Fruit fly (Drosophila melanogaster): ENCODE data around the gene Pdf.

The Pdf gene

DNA sequence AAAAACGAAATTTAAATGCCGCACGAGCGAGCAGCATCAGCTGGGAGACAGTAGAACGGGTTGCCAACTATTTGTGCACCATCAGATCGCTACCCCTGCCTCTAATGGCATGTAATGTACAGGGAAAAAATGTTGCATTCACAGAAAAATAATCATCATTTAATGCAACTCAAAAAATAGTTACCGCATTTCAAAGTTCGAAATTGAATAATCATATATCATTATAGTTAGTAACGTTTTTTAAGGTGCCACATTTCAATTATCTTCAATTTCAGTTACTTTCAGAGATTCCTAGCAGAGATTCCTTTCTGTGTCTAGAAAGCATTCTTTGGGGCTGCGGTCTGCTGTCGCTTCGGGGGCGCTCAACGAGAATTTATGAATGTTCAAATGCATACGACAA, 25.3 kb upstream of the Pdf start:
- TF ChIP-seq Ets65A (GFP tag) (no peak), sr (GFP tag; IDR thresholded peaks at IDR 0.05) (no peak), CG1529 (GFP tag; optimal IDR thresholded peaks at IDR 0.05) (no peak)

dm6 chr3R:26480362-26480761, 24.4 kb upstream of the Pdf start:
- TF ChIP-seq Nf-YC (tag; optimal IDR thresholded peaks at IDR 0.05) = no peak
- 0 out of 2 replicates have a peak, but pooled peaks have one; percentile 24 for TF ChIP-seq Drgx (GFP tag; IDR thresholded peaks at IDR 0.05)

- TF ChIP-seq Drgx (GFP tag; IDR thresholded peaks at IDR 0.05) = peak; percentile 71
- no peak for TF ChIP-seq CG4360 (GFP tag; IDR thresholded peaks at IDR 0.05)
These were observed 23.3 kb upstream of the Pdf start for dm6 chr3R:26479208-26479607.

dm6 chr3R:26478644-26479043, 22.7 kb upstream of the Pdf start:
- no peak for TF ChIP-seq gce (GFP tag; IDR thresholded peaks at IDR 0.05)
- TF ChIP-seq kay (GFP tag; optimal IDR thresholded peaks at IDR 0.05) = no peak
- no peak for TF ChIP-seq CG17802 (tag; optimal IDR thresholded peaks at IDR 0.05)
- TF ChIP-seq Hr39 (optimal IDR thresholded peaks at IDR 0.05) = peak; percentile 53
- no peak for TF ChIP-seq CG13775 (GFP tag; optimal IDR thresholded peaks at IDR 0.05)

- TF ChIP-seq danr (GFP tag; IDR thresholded peaks at IDR 0.05) (no peak), Ets65A (GFP tag) (peak; percentile 66), pnt (GFP tag; optimal IDR thresholded peaks at IDR 0.05) (no peak), yki (optimal IDR thresholded peaks at IDR 0.05) (no peak), ftz-f1 (GFP tag; optimal IDR thresholded peaks at IDR 0.05) (no peak), MBD-R2 (GFP tag; IDR thresholded peaks at IDR 0.05) (no peak), CG9817 (tag; optimal IDR thresholded peaks at IDR 0.05) (no peak)
These were observed 22.1 kb upstream of the Pdf start for dm6 chr3R:26478040-26478439.

dm6 chr3R:26465121-26465520, 9.2 kb upstream of the Pdf start:
- TF ChIP-seq gcm2 (GFP tag; optimal IDR thresholded peaks at IDR 0.05) (no peak), exex (tag; optimal IDR thresholded peaks at IDR 0.05) (peak; percentile 52), MTF-1 (GFP tag; optimal IDR thresholded peaks at IDR 0.05; ENCODE audit: borderline replicate concordance) (no peak), Eip74EF (GFP tag; optimal IDR thresholded peaks at IDR 0.05) (no peak), mirr (GFP tag; optimal IDR thresholded peaks at IDR 0.05) (peak; percentile 66)

- TF ChIP-seq NFAT (GFP tag; IDR thresholded peaks at IDR 0.05) (no peak), Drgx (GFP tag; IDR thresholded peaks at IDR 0.05) (peak; percentile 25; the same call in 1 of the 2 replicates), CG13296 (GFP tag; optimal IDR thresholded peaks at IDR 0.05) (no peak), CG7372 (GFP tag; IDR thresholded peaks at IDR 0.05) (peak; percentile 41; the same call in 1 of the 2 replicates), bsh (GFP tag; optimal IDR thresholded peaks at IDR 0.05) (peak in 1 of 2 experiments; percentile 29), Ets65A (GFP tag) (peak; percentile 41), CG12659 (GFP tag; optimal IDR thresholded peaks at IDR 0.05) (no peak), CG31224 (GFP tag; IDR thresholded peaks at IDR 0.05) (no peak), nom (GFP tag; optimal IDR thresholded peaks at IDR 0.05) (peak; percentile 82)
These were observed 8.4 kb upstream of the Pdf start for dm6 chr3R:26464370-26464769.

- TF ChIP-seq org-1 (GFP tag; optimal IDR thresholded peaks at IDR 0.05) (no peak), CrebB (tag; optimal IDR thresholded peaks at IDR 0.05) (no peak), ftz-f1 (GFP tag; optimal IDR thresholded peaks at IDR 0.05) (no peak), Hr78 (GFP tag; optimal IDR thresholded peaks at IDR 0.05) (no peak), exex (tag; optimal IDR thresholded peaks at IDR 0.05) (no peak), esg (GFP tag; conservative IDR thresholded peaks at IDR 0.05) (no peak), CG12236 (GFP tag; optimal IDR thresholded peaks at IDR 0.05) (no peak), HHEX (GFP tag; optimal IDR thresholded peaks at IDR 0.05) (no peak), CG10274 (GFP tag; optimal IDR thresholded peaks at IDR 0.05) (no peak), seq (GFP tag; IDR thresholded peaks at IDR 0.05) (no peak), wdn (GFP tag; IDR thresholded peaks at IDR 0.05) (no peak), CG8388 (GFP tag; optimal IDR thresholded peaks at IDR 0.05) (no peak), CG4424 (GFP tag; optimal IDR thresholded peaks at IDR 0.05) (no peak)
These were observed 7.6 kb upstream of the Pdf start for dm6 chr3R:26463558-26463957.

All from whole organism, embryonic.